Fruit fly (Drosophila melanogaster) whole organism, pupa: ENCODE measurements around the gene Atg5.

Experiments
- CG10348 ChIP-seq: fragments of 200-800 bp; sonication (Bioruptor generic); IDR thresholded peaks from 2 replicates; pipeline ENCODE4 v1.3.6; 2022; ENCODE audit warnings: missing biosample characterization, missing genetic modification characterization
- CG12605 ChIP-seq: fragments of 200-800 bp; sonication (Bioruptor generic); IDR thresholded peaks from 2 replicates; pipeline ENCODE4 v1.3.6; 2022; ENCODE audit warnings: missing biosample characterization, missing genetic modification characterization
- CG13204 ChIP-seq: fragments of 200-800 bp; sonication (Bioruptor generic); optimal IDR thresholded peaks from 2 replicates; lab custom pipeline; 2018; ENCODE audit warnings: missing biosample characterization, mild to moderate bottlenecking, missing genetic modification characterization, moderate library complexity
- CG14655 ChIP-seq: fragments of 200-800 bp; sonication (Bioruptor generic); optimal IDR thresholded peaks from 3 replicates; lab custom pipeline; 2017; ENCODE audit warnings: mild to moderate bottlenecking, missing biosample characterization, missing genetic modification reagents, missing genetic modification characterization
- CG15710 ChIP-seq: fragments of 200-800 bp; sonication (Bioruptor generic); optimal IDR thresholded peaks from 2 replicates; lab custom pipeline; 2018; ENCODE audit warnings: missing biosample characterization, mild to moderate bottlenecking, missing genetic modification characterization, moderate library complexity
- CG17806 ChIP-seq: fragments of 200-800 bp; sonication (Bioruptor generic); optimal IDR thresholded peaks from 2 replicates; lab custom pipeline; 2018; ENCODE audit warnings: missing biosample characterization, mild to moderate bottlenecking, missing genetic modification characterization, moderate library complexity
- CG32121 ChIP-seq: fragments of 200-800 bp; sonication (Bioruptor generic); IDR thresholded peaks from 2 replicates; pipeline ENCODE4 v1.3.6; 2022; ENCODE audit warnings: missing biosample characterization, missing genetic modification characterization
- CG34367 ChIP-seq: fragments of 200-800 bp; sonication (Bioruptor generic); optimal IDR thresholded peaks from 2 replicates; lab custom pipeline; 2018; ENCODE audit warnings: missing biosample characterization, mild to moderate bottlenecking, missing genetic modification characterization
- CG4496 ChIP-seq: fragments of 200-800 bp; sonication (Bioruptor generic); IDR thresholded peaks from 3 replicates; pipeline ENCODE4 v1.3.6; 2022; ENCODE audit warnings: missing biosample characterization, missing genetic modification characterization
- CG8159 ChIP-seq: fragments of 200-800 bp; sonication (Bioruptor generic); optimal IDR thresholded peaks from 3 replicates; lab custom pipeline; 2018; ENCODE audit warnings: missing biosample characterization, mild to moderate bottlenecking, missing genetic modification characterization, moderate library complexity
- CG8301 ChIP-seq: fragments of 200-800 bp; sonication (Bioruptor generic); optimal IDR thresholded peaks from 2 replicates; lab custom pipeline; 2018; ENCODE audit warnings: missing biosample characterization, mild to moderate bottlenecking, missing genetic modification characterization
- CG9948 ChIP-seq: fragments of 200-800 bp; sonication (Bioruptor generic); optimal IDR thresholded peaks from 2 replicates; lab custom pipeline; 2018; ENCODE audit warnings: missing biosample characterization, mild to moderate bottlenecking, missing genetic modification characterization, moderate library complexity
- D1 ChIP-seq: fragments of 200-800 bp; sonication (Bioruptor generic); optimal IDR thresholded peaks from 2 replicates; lab custom pipeline; 2018; ENCODE audit warnings: missing biosample characterization, mild to moderate bottlenecking, missing genetic modification characterization, moderate library complexity
- EcR ChIP-seq: fragments of 200-800 bp; sonication (Bioruptor generic); optimal IDR thresholded peaks from 3 replicates; lab custom pipeline; 2019; ENCODE audit warnings: missing biosample characterization, missing genetic modification characterization, mild to moderate bottlenecking, moderate library complexity, missing genetic modification reagents
- Ets98B ChIP-seq: fragments of 200-800 bp; sonication (Bioruptor generic); IDR thresholded peaks from 2 replicates; pipeline ENCODE4 v1.3.6; 2022; ENCODE audit warnings: missing biosample characterization, missing genetic modification characterization
- Pif1A ChIP-seq: fragments of 200-800 bp; sonication (Bioruptor generic); optimal IDR thresholded peaks from 3 replicates; lab custom pipeline; 2016; ENCODE audit warnings: missing biosample characterization, missing genetic modification characterization
- Pif1B ChIP-seq: fragments of 200-800 bp; sonication (Bioruptor generic); optimal IDR thresholded peaks from 3 replicates; lab custom pipeline; 2016; ENCODE audit warnings: missing biosample characterization, missing genetic modification characterization
- Snoo ChIP-seq: fragments of 200-800 bp; sonication (Bioruptor generic); optimal IDR thresholded peaks from 3 replicates; lab custom pipeline; 2017; ENCODE audit warnings: missing biosample characterization, mild to moderate bottlenecking, missing genetic modification characterization, inconsistent platforms
- fd96Ca ChIP-seq: fragments of 200-800 bp; sonication (Bioruptor generic); IDR thresholded peaks from 3 replicates; pipeline ENCODE4 v1.3.6; 2022; ENCODE audit warnings: missing biosample characterization, missing genetic modification characterization
- gl ChIP-seq: fragments of 200-800 bp; sonication (Bioruptor generic); optimal IDR thresholded peaks from 2 replicates; lab custom pipeline; 2018; ENCODE audit warnings: missing biosample characterization, mild to moderate bottlenecking, missing genetic modification characterization
- rn ChIP-seq: fragments of 200-800 bp; sonication (Bioruptor generic); IDR thresholded peaks from 2 replicates; pipeline ENCODE4 v1.3.6; 2022; ENCODE audit warnings: missing biosample characterization, missing genetic modification characterization

The Atg5 gene

DNA sequence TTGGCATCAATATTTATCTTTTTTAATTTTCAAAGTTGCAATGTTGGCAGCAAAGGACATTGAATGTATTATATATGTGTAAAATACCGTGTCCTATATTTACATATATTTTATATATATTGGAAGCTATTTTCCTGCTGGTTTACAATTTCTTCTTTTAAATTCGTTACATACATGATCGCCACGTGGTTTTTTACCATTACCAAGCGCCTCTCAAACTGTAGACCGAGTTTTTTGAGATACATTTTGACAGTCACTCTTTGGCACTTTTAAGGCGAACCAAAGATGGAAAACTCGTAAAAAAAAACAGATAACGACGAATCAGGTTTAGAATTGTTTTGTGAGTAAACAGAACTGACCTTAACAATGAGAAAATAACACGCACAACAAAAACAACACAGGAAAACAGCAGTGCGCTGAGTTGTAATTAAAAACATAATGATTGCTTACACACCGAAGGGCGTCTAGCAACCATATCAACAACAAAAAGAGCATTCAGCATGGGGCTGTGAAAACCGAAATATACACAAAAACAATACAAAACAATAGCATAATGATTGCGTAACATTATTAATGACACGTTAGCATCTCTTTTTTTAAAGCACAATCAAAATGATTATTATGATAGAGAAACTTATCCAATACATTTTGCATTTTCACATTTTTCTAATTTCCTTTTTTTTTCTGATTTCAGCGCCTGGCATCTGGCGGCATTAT, 16.2 kb upstream of the Atg5 start:
- TF ChIP-seq CG14655 (no peak), Pif1A (GFP tag; lab: Kevin White, UChicago) (no peak), CG15710 (tag; lab: Kevin White, UChicago) (no peak), Ets98B (no peak), Pif1B (GFP tag; lab: Kevin White, UChicago) (no peak), CG4496 (no peak), CG12605 (GFP tag; lab: Robert Waterston, UW) (no peak), CG8159 (tag; lab: Kevin White, UChicago) (no peak), EcR (no peak), Snoo (tag; lab: Kevin White, UChicago) (no peak), fd96Ca (GFP tag; lab: Robert Waterston, UW) (no peak), CG17806 (tag; lab: Kevin White, UChicago) (no peak), rn (GFP tag; lab: Robert Waterston, UW) (no peak), D1 (tag; lab: Kevin White, UChicago) (no peak), CG9948 (tag; lab: Kevin White, UChicago) (no peak), CG13204 (no peak), CG34367 (tag; lab: Kevin White, UChicago) (no peak), CG32121 (GFP tag; lab: Robert Waterston, UW) (no peak)

DNA sequence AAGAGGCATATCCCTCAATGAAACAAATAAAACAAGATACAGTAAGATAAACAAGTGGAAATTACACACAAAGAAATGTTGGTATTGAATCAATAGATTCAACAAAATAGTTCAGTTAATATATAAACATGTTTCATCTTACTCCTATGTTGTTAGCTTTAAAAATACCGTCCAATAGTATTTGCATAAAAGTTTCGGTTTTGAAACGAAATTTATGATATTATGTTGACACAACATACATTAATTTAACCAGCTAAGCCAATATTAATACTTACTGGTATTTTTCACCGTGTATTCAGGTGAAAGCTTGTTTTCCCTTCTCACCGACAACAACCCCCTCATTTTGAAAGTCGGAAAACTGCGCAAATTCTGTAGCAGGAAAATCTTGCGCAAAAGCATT, 15.0 kb upstream of the Atg5 start:
- TF ChIP-seq D1 (tag; lab: Kevin White, UChicago) = no peak
- TF ChIP-seq CG32121 (GFP tag; lab: Robert Waterston, UW) = no peak
- TF ChIP-seq CG8301 (tag; lab: Kevin White, UChicago) = peak; percentile 50
- TF ChIP-seq CG10348 (GFP tag; lab: Robert Waterston, UW) = no peak
- no peak for TF ChIP-seq rn (GFP tag; lab: Robert Waterston, UW)
- TF ChIP-seq Pif1A (GFP tag; lab: Kevin White, UChicago) = no peak
- TF ChIP-seq CG17806 (tag; lab: Kevin White, UChicago) = no peak
- no peak for TF ChIP-seq Snoo (tag; lab: Kevin White, UChicago)
- TF ChIP-seq CG14655 = peak; percentile 41
- TF ChIP-seq CG12605 (GFP tag; lab: Robert Waterston, UW) = no peak
- TF ChIP-seq gl (tag; lab: Kevin White, UChicago) = no peak
- TF ChIP-seq CG4496 = no peak
- TF ChIP-seq CG15710 (tag; lab: Kevin White, UChicago) = no peak
- TF ChIP-seq Pif1B (GFP tag; lab: Kevin White, UChicago) = no peak
- peak; percentile 6 for TF ChIP-seq CG8159 (tag; lab: Kevin White, UChicago)
- TF ChIP-seq EcR = no peak
- 0 out of 2 replicates have a peak, but pooled peaks have one; percentile 12 for TF ChIP-seq Ets98B
- no peak for TF ChIP-seq CG13204
- peak; percentile 0 for TF ChIP-seq CG9948 (tag; lab: Kevin White, UChicago)
- TF ChIP-seq CG34367 (tag; lab: Kevin White, UChicago) = no peak
- no peak for TF ChIP-seq fd96Ca (GFP tag; lab: Robert Waterston, UW)

DNA sequence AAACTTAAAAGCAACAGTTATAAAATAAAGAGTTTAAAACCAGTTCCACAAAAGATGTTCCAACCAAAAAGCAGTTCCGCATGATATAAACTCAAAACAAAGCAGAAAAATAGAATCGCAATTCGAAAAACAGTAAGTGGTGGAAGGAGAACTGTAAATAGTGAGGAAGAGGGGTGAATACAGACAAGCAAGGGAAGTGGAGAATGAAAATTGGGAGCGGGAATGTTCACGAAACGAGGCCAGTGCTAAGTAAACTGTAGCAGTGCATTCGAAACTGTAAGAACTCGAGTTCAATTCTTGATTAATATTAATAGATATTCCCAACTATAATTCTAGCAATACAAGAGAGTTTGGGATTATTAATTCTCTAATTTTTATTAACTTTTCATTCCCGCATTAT, 14.4 kb upstream of the Atg5 start:
- no peak for TF ChIP-seq Pif1B (GFP tag; lab: Kevin White, UChicago)
- TF ChIP-seq Pif1A (GFP tag; lab: Kevin White, UChicago) = no peak
- TF ChIP-seq CG34367 (tag; lab: Kevin White, UChicago) = no peak
- no peak for TF ChIP-seq CG8301 (tag; lab: Kevin White, UChicago)
- TF ChIP-seq CG13204 = no peak
- no peak for TF ChIP-seq CG17806 (tag; lab: Kevin White, UChicago)
- no peak for TF ChIP-seq CG8159 (tag; lab: Kevin White, UChicago)
- TF ChIP-seq CG4496 = no peak
- no peak for TF ChIP-seq CG32121 (GFP tag; lab: Robert Waterston, UW)
- no peak for TF ChIP-seq Snoo (tag; lab: Kevin White, UChicago)
- TF ChIP-seq CG15710 (tag; lab: Kevin White, UChicago) = no peak
- TF ChIP-seq rn (GFP tag; lab: Robert Waterston, UW) = no peak
- no peak for TF ChIP-seq CG9948 (tag; lab: Kevin White, UChicago)
- TF ChIP-seq CG10348 (GFP tag; lab: Robert Waterston, UW) = no peak
- TF ChIP-seq fd96Ca (GFP tag; lab: Robert Waterston, UW) = no peak
- no peak for TF ChIP-seq CG14655
- TF ChIP-seq Ets98B = no peak
- TF ChIP-seq, all 21 proteins: peak for 0

DNA sequence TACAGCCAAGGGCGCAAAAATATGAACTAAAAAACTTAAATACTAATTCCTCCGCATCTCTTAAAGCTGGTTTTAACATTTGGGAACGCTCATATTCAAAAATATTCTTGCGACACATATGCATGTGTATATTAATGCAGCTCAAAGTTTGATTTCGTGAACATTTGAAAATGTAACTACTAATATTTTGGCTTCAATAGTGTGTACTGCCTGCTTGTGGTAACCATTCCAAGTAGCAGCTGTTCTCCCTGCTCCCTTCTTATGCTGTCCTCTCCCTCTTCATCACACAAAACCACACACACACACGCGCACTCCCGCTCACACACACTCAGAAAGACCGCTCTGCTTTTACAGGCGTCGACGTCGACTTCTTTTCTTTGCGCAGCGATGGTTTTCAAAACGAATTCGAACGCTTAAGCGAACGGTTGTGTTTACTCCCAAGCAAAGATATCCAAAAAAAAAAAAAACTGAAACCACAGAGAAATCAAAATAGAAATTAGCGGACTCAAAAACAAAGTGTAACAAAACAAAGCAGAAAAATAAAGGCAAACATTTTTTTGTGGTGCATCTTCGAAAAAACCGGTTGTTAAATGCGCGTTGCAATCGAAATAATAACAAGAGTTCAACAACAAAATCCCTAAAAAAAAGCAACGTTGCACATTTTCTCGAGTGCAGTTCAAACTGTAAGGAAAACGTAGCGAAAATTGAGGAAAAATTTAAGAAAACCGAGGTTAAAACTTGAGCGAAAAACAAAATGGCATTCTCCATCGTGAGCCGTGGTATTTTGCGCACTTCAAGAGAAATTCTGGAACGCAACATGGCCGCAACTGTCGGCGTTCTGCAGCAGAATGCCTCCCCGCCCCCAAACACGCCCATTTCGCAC, 13.6 kb upstream of the Atg5 start, which contains the start of gene CBP:
Gene CBP, plus strand, starts transcription at position 391 of the 883 bp plus-strand sequence.
- TF ChIP-seq CG8301 (tag; lab: Kevin White, UChicago) (peak; percentile 97), CG13204 (peak; percentile 98), CG32121 (GFP tag; lab: Robert Waterston, UW) (peak; percentile 92), Pif1A (GFP tag; lab: Kevin White, UChicago) (peak; percentile 97), CG12605 (GFP tag; lab: Robert Waterston, UW) (peak; percentile 92), gl (tag; lab: Kevin White, UChicago) (peak; percentile 95), CG14655 (peak; percentile 97), rn (GFP tag; lab: Robert Waterston, UW) (peak; percentile 80), CG4496 (peak; percentile 96), EcR (peak; percentile 69), CG34367 (tag; lab: Kevin White, UChicago) (peak; percentile 97), Snoo (tag; lab: Kevin White, UChicago) (peak; percentile 94), CG15710 (tag; lab: Kevin White, UChicago) (peak; percentile 96), CG9948 (tag; lab: Kevin White, UChicago) (peak; percentile 97), fd96Ca (GFP tag; lab: Robert Waterston, UW) (peak; percentile 96), CG10348 (GFP tag; lab: Robert Waterston, UW) (peak; percentile 76), D1 (tag; lab: Kevin White, UChicago) (peak; percentile 76), CG17806 (tag; lab: Kevin White, UChicago) (peak; percentile 96), Ets98B (peak; percentile 91), Pif1B (GFP tag; lab: Kevin White, UChicago) (peak; percentile 96), CG8159 (tag; lab: Kevin White, UChicago) (peak; percentile 97)
